Fruit fly (Drosophila melanogaster) whole organism, larva: Measurements from ENCODE around the gene Hasp.

ENCODE experiments used
- noc ChIP-seq: fragments of 200-800 bp; sonication (Bioruptor generic); optimal IDR thresholded peaks from 3 replicates; lab custom pipeline; 2019; ENCODE audit warnings: missing biosample characterization, mild to moderate bottlenecking, missing genetic modification characterization, moderate library complexity

Hasp gene

dm6 chr2L:19479249-19479984 lies 37.6 kb downstream of the Hasp start:
- no peak for TF ChIP-seq noc (tag; lab: Kevin White, UChicago)

DNA sequence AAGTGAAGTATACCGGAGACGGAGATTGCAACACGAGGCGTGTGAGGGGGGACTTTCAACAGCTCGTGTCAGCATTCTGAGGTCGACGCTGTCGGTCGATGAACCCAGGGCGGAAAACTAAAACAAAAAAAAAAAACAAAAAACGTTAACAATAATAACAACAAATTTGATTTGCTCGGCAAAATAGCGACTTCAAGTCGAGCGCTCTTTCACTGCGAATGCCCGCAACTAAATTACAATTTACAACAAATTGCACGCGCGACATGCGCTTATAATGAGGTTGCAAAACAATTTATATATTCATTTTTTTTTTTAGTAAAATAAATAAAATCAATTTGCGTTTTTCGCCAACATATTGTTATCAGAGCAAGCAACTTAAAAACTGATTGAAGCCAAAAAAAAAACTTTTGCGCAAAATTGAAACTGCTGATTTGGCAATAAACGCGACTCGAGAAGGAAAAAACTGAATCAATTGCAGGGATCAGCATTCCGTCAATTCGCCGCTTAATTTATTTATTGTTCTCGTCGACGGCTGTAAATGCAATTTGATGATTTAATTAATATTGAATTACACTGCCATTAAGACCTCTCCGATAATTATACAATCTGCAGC lies 43.5 kb downstream of the Hasp start:
- TF ChIP-seq noc (tag; lab: Kevin White, UChicago): no peak

dm6 chr2L:19472256-19472655 lies 44.7 kb downstream of the Hasp start:
- no peak for TF ChIP-seq noc (tag; lab: Kevin White, UChicago)

- no peak for TF ChIP-seq noc (tag; lab: Kevin White, UChicago)
Measured at dm6 chr2L:19469751-19470150, 47.3 kb downstream of the Hasp start.

dm6 chr2L:19469090-19469489 lies 47.9 kb downstream of the Hasp start:
- no peak for TF ChIP-seq noc (tag; lab: Kevin White, UChicago)

- no peak for TF ChIP-seq noc (tag; lab: Kevin White, UChicago)
Measured at dm6 chr2L:19463824-19464317, 53.1 kb downstream of the Hasp start, which contains the start of gene tj. tj (plus strand) TSS chr2L:19464267.

- no peak for TF ChIP-seq noc (tag; lab: Kevin White, UChicago)
Measured at dm6 chr2L:19463405-19463804, 53.6 kb downstream of the Hasp start.

DNA sequence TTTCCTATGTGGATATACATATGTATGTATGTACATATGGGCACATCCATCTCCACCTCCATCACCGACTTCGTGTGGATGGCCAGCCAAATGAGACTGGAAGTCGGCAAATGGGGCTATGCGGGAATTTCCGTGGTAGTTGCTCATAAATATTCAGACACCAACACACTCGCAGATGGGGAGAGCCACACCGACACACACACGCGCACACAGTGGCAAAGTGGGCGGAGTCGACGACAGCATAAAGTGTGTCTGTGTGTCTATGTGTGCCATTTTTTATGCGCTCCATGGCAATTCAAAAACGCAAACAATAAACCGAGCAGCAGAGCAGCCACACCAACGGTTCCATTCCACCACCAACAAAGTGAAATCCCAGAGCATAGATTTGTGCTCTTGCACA lies 54.1 kb downstream of the Hasp start:
- no peak for TF ChIP-seq noc (tag; lab: Kevin White, UChicago)

DNA sequence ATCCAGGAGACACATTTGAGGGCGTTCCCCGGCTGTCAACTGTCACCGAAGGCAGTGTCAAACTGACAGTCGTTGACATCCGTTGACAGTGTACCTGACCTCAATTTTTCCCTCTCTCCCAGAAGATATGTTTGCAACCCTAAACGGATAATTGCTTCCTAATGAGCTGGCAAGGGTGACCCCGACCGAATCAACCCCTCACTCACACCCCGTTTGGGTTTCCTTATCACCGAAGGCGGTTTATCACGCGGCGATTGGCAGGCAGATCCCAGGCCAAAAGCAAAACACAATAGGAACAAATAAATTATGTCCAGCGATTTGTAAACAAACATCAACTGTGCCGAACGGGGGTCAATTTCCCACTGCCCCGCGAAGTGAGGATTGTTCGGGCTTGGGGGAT lies 57.6 kb downstream of the Hasp start:
- no peak for TF ChIP-seq noc (tag; lab: Kevin White, UChicago)
